Worm (Caenorhabditis elegans): Measurements from ENCODE around the gene sri-63.

DNA sequence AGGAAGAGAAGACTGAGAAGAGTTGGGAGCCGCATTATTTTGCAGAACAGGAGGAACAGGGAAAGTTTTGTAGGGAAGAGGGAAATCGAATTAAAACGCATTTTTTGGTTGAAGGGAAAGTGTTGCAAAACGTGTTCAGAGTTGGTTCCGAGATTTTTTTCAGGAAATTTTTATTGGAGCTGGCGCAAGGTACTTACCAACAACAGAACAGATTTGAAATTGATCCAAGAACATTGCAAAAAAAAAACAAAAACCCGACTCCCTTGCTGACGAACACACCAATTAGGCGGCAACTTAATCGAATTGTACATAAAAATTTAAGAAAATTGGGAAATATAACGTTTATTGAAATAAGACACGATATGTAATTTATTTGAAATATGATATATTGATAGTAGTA lies 51.4 kb downstream of the sri-63 start, which contains the start of gene F14D2.7:
- TF ChIP-seq aly-1 (tag; optimal IDR thresholded peaks at IDR 0.05) (no peak), ceh-36 (tag; optimal IDR thresholded peaks at IDR 0.05) (no peak), scrt-1 (GFP tag; IDR thresholded peaks at IDR 0.05) (no peak), ama-1 (optimal IDR thresholded peaks at IDR 0.05) (no peak), flt-1 (GFP tag; IDR thresholded peaks at IDR 0.05) (no peak)
